Fruit fly (Drosophila melanogaster): Measurements from ENCODE around the gene Tl.
A peak's percentile ranks its signal among the peaks of the same experiment; 100 is the strongest.

The Tl gene

DNA sequence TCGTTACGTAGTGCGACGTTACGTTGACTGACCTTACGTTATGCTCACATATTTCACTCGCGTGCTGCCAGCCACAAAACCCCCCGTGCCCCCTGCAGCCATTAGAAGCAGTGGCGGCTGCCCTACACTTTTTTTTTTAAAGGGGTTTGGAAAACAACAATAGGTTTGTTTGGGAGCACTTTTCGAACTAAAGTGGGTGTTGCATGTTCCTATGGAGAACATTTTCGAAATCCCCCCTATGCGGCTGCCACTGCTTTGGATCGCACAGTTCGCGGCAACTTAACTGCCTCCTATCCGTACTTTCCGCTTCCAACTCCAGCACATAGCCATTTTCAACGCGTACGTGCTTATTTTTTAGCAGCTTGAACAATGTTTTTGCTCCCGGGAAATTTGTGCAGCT lies 54.9 kb downstream of the Tl start (continued):
- TF ChIP-seq GATAe (GFP tag; conservative IDR thresholded peaks at IDR 0.05) (no peak), CG11093 (GFP tag; IDR thresholded peaks at IDR 0.05) (no peak), al (GFP tag; IDR thresholded peaks at IDR 0.05) (no peak), sc (optimal IDR thresholded peaks at IDR 0.05) (no peak), sc (GFP tag; optimal IDR thresholded peaks at IDR 0.05) (no peak), CG6689 (GFP tag; IDR thresholded peaks at IDR 0.05) (peak; percentile 31; the same call in 1 of the 2 replicates), Dad (GFP tag; optimal IDR thresholded peaks at IDR 0.05) (no peak), CG8924 (tag; optimal IDR thresholded peaks at IDR 0.05) (no peak), CG11456 (GFP tag; IDR thresholded peaks at IDR 0.05) (no peak), pnt (GFP tag; optimal IDR thresholded peaks at IDR 0.05) (no peak), chm (GFP tag; IDR thresholded peaks at IDR 0.05) (no peak), sd (tag; optimal IDR thresholded peaks at IDR 0.05) (no peak), Hr3 (GFP tag; optimal IDR thresholded peaks at IDR 0.05) (no peak), C15 (GFP tag; IDR thresholded peaks at IDR 0.05) (no peak), rib (GFP tag; IDR thresholded peaks at IDR 0.05) (no peak), aop (GFP tag; IDR thresholded peaks at IDR 0.05) (no peak), B-H1 (GFP tag; IDR thresholded peaks at IDR 0.05) (0 out of 3 replicates have a peak, but pooled peaks have one; percentile 15), nmo (GFP tag; optimal IDR thresholded peaks at IDR 0.05) (no peak), sens (GFP tag) (peak; percentile 67), CG3838 (GFP tag; optimal IDR thresholded peaks at IDR 0.05) (no peak), pb (GFP tag; optimal IDR thresholded peaks at IDR 0.05) (no peak), CG17912 (GFP tag; optimal IDR thresholded peaks at IDR 0.05) (no peak), CG18619 (GFP tag; optimal IDR thresholded peaks at IDR 0.05) (no peak), Hr39 (optimal IDR thresholded peaks at IDR 0.05) (no peak), ATbp (GFP tag; optimal IDR thresholded peaks at IDR 0.05) (no peak), B-H2 (GFP tag; optimal IDR thresholded peaks at IDR 0.05) (no peak), CG2120 (GFP tag; optimal IDR thresholded peaks at IDR 0.05) (peak; percentile 53), lola (GFP tag; optimal IDR thresholded peaks at IDR 0.05) (no peak), zen2 (GFP tag; IDR thresholded peaks at IDR 0.05; ENCODE audit: partially characterized antibody) (no peak), ssp (GFP tag; IDR thresholded peaks at IDR 0.05) (no peak), CG7271 (tag; optimal IDR thresholded peaks at IDR 0.05) (no peak), Myb (GFP tag; optimal IDR thresholded peaks at IDR 0.05) (no peak), lmd (GFP tag; IDR thresholded peaks at IDR 0.05) (peak; percentile 43; the same call in 1 of the 2 replicates), CG32532 (GFP tag; IDR thresholded peaks at IDR 0.05) (peak; percentile 38; the same call in 1 of the 2 replicates), CG15011 (GFP tag; optimal IDR thresholded peaks at IDR 0.05) (no peak), E2f1 (GFP tag; IDR thresholded peaks at IDR 0.05) (0 out of 2 replicates have a peak, but pooled peaks have one; percentile 21), CG1603 (tag; optimal IDR thresholded peaks at IDR 0.05) (peak; percentile 5), twi (tag; optimal IDR thresholded peaks at IDR 0.05) (no peak), gcm (GFP tag; optimal IDR thresholded peaks at IDR 0.05) (no peak), CG7372 (GFP tag; IDR thresholded peaks at IDR 0.05) (no peak), CG1233 (GFP tag; optimal IDR thresholded peaks at IDR 0.05) (no peak), ftz-f1 (GFP tag; optimal IDR thresholded peaks at IDR 0.05) (no peak), CG17802 (tag; optimal IDR thresholded peaks at IDR 0.05) (no peak), Lim3 (GFP tag; IDR thresholded peaks at IDR 0.05) (no peak), scrt (GFP tag; optimal IDR thresholded peaks at IDR 0.05) (no peak), bsh (GFP tag; optimal IDR thresholded peaks at IDR 0.05) (peak in 1 of 2 experiments; percentile 1), CG30431 (GFP tag; optimal IDR thresholded peaks at IDR 0.05) (no peak), jumu (GFP tag; optimal IDR thresholded peaks at IDR 0.05) (peak; percentile 4), Rfx (GFP tag; IDR thresholded peaks at IDR 0.05) (peak; percentile 63), hbn (GFP tag; IDR thresholded peaks at IDR 0.05; ENCODE audit: partially characterized antibody) (no peak), Meics (GFP tag; optimal IDR thresholded peaks at IDR 0.05) (peak; percentile 21), CG14860 (GFP tag; IDR thresholded peaks at IDR 0.05; ENCODE audit: partially characterized antibody) (no peak), dimm (GFP tag; IDR thresholded peaks at IDR 0.05) (no peak)
